Worm (Caenorhabditis elegans) whole organism, early embryonic: ENCODE results near the gene col-85.
A peak's percentile ranks its signal among the peaks of the same experiment; 100 is the strongest.
"Not testable (repeated sequence)": the region's sequence is repeated elsewhere in the genome, so short reads cannot be mapped to it uniquely, and the experiment has no call there.

ENCODE experiments used
- B0310.2 ChIP-seq: sonication (generic microtip); optimal IDR thresholded peaks from 2 replicates; lab custom pipeline; 2016; ENCODE audit warnings: mild to moderate bottlenecking, missing genetic modification characterization, missing compliant biosample characterization
- F13C5.2 ChIP-seq: sonication (generic microtip); optimal IDR thresholded peaks from 2 replicates; lab custom pipeline; 2017; ENCODE audit warnings: mild to moderate bottlenecking, missing genetic modification characterization, inconsistent platforms, missing compliant biosample characterization
- aly-1 ChIP-seq: sonication (generic microtip); optimal IDR thresholded peaks from 2 replicates; lab custom pipeline; 2016; ENCODE audit warnings: missing genetic modification characterization, missing compliant biosample characterization
- ama-1 ChIP-seq: fragments of 150-350 bp; optimal IDR thresholded peaks from 2 replicates; lab custom pipeline; 2014
- ceh-13 ChIP-seq: fragments of 200-800 bp; sonication (Bioruptor generic); optimal IDR thresholded peaks from 2 replicates; lab custom pipeline; 2018; ENCODE audit warnings: mild to moderate bottlenecking, missing genetic modification characterization, missing compliant biosample characterization
- ceh-36 ChIP-seq: sonication (generic microtip); optimal IDR thresholded peaks from 2 replicates; lab custom pipeline; 2016; ENCODE audit warnings: missing genetic modification characterization, inconsistent platforms, missing compliant biosample characterization
- ets-7 ChIP-seq: sonication (generic microtip); optimal IDR thresholded peaks from 2 replicates; lab custom pipeline; 2016; ENCODE audit warnings: missing genotype, missing genetic modification characterization, missing compliant biosample characterization
- flt-1 ChIP-seq: fragments of 200-800 bp; sonication (Bioruptor generic); IDR thresholded peaks from 2 replicates; pipeline ENCODE4 v1.3.6; 2022; ENCODE audit warnings: missing genetic modification characterization, missing compliant biosample characterization
- hmbx-1 ChIP-seq: sonication (generic microtip); optimal IDR thresholded peaks from 2 replicates; lab custom pipeline; 2016; ENCODE audit warnings: mild to moderate bottlenecking, missing genetic modification characterization, missing compliant biosample characterization
- hmg-4 ChIP-seq: fragments of 200-800 bp; sonication (Bioruptor generic); optimal IDR thresholded peaks from 2 replicates; lab custom pipeline; 2018; ENCODE audit warnings: mild to moderate bottlenecking, missing genetic modification characterization, missing compliant biosample characterization
- hnd-1 ChIP-seq: sonication (generic microtip); optimal IDR thresholded peaks from 2 replicates; lab custom pipeline; 2016; ENCODE audit warnings: missing genetic modification characterization, missing compliant biosample characterization
- pes-1 ChIP-seq: fragments of 200-800 bp; sonication (Bioruptor generic); IDR thresholded peaks from 2 replicates; pipeline ENCODE4 v1.3.6; 2022; ENCODE audit warnings: missing genetic modification reagents, missing genetic modification characterization, missing compliant biosample characterization
- scrt-1 ChIP-seq: fragments of 200-800 bp; sonication (Bioruptor generic); IDR thresholded peaks from 2 replicates; pipeline ENCODE4 v1.3.6; 2022; ENCODE audit warnings: missing genetic modification characterization, missing compliant biosample characterization
- sea-1 ChIP-seq: fragments of 200-800 bp; sonication (Bioruptor generic); conservative IDR thresholded peaks from 2 replicates; pipeline ENCODE4 v1.3.6; 2022; ENCODE audit warnings: missing genetic modification characterization, missing compliant biosample characterization
- tbx-11 ChIP-seq: fragments of 200-800 bp; sonication (Bioruptor generic); IDR thresholded peaks from 2 replicates; pipeline ENCODE4 v1.3.6; 2022; ENCODE audit warnings: missing genetic modification characterization, missing compliant biosample characterization
- tbx-37 ChIP-seq: fragments of 200-800 bp; sonication (Bioruptor generic); conservative IDR thresholded peaks from 2 replicates; pipeline ENCODE4 v1.3.6; 2022; ENCODE audit warnings: missing genetic modification reagents, missing genetic modification characterization, missing compliant biosample characterization
- tra-4 ChIP-seq: sonication (generic microtip); optimal IDR thresholded peaks from 2 replicates; lab custom pipeline; 2017; ENCODE audit warnings: missing genetic modification characterization, missing compliant biosample characterization

Gene col-85

ce11 chrII:12494556-12495131, at the start of gene col-85:
Gene col-85, minus strand, starts transcription at chrII:12495095.
- TF ChIP-seq hmbx-1 (tag; lab: Kevin White, UChicago) (peak; percentile 79), ceh-36 (tag; lab: Kevin White, UChicago) (peak; percentile 94), scrt-1 (GFP tag; lab: Robert Waterston, UW) (peak; percentile 98), ama-1 (lab: Kevin White, UChicago) (no peak), sea-1 (peak; percentile 95), tbx-37 (GFP tag; lab: Robert Waterston, UW) (peak; percentile 98), F13C5.2 (tag; lab: Kevin White, UChicago) (peak; percentile 95), B0310.2 (peak; percentile 91), tbx-11 (GFP tag; lab: Robert Waterston, UW) (peak; percentile 97), pes-1 (peak; percentile 98), flt-1 (GFP tag; lab: Robert Waterston, UW) (peak; percentile 98), hnd-1 (peak; percentile 88), tra-4 (tag; lab: Kevin White, UChicago) (peak; percentile 85), aly-1 (tag; lab: Kevin White, UChicago) (peak; percentile 90), hmg-4 (GFP tag; lab: Kevin White, UChicago) (peak; percentile 92), ceh-13 (GFP tag; lab: Kevin White, UChicago) (peak; percentile 84), ets-7 (tag; lab: Kevin White, UChicago) (peak; percentile 93)

ce11 chrII:12544533-12544932, 49.6 kb upstream of the col-85 start, which contains the start of gene F49C5.9:
Gene F49C5.9, minus strand, starts transcription at chrII:12544633.
- no peak for TF ChIP-seq hnd-1
- no peak for TF ChIP-seq ceh-36 (tag; lab: Kevin White, UChicago)
- TF ChIP-seq F13C5.2 (tag; lab: Kevin White, UChicago): no peak
- TF ChIP-seq B0310.2: no peak
- no peak for TF ChIP-seq hmg-4 (GFP tag; lab: Kevin White, UChicago)
- TF ChIP-seq aly-1 (tag; lab: Kevin White, UChicago): no peak
- no peak for TF ChIP-seq tbx-11 (GFP tag; lab: Robert Waterston, UW)
- no peak for TF ChIP-seq sea-1
- no peak for TF ChIP-seq ceh-13 (GFP tag; lab: Kevin White, UChicago)
- no peak for TF ChIP-seq tbx-37 (GFP tag; lab: Robert Waterston, UW)
- TF ChIP-seq flt-1 (GFP tag; lab: Robert Waterston, UW): no peak

- TF ChIP-seq ama-1 (lab: Kevin White, UChicago) (no peak), ets-7 (tag; lab: Kevin White, UChicago) (no peak), F13C5.2 (tag; lab: Kevin White, UChicago) (no peak), tbx-37 (GFP tag; lab: Robert Waterston, UW) (no peak), B0310.2 (no peak), ceh-36 (tag; lab: Kevin White, UChicago) (no peak), ceh-13 (GFP tag; lab: Kevin White, UChicago) (no peak), hnd-1 (no peak), aly-1 (tag; lab: Kevin White, UChicago) (no peak), tbx-11 (GFP tag; lab: Robert Waterston, UW) (no peak), hmbx-1 (tag; lab: Kevin White, UChicago) (no peak), sea-1 (no peak), pes-1 (no peak), scrt-1 (GFP tag; lab: Robert Waterston, UW) (no peak), flt-1 (GFP tag; lab: Robert Waterston, UW) (no peak), hmg-4 (GFP tag; lab: Kevin White, UChicago) (no peak), tra-4 (tag; lab: Kevin White, UChicago) (no peak)
Observed at ce11 chrII:12542594-12542997, 47.7 kb upstream of the col-85 start.

ce11 chrII:12539395-12539794, 44.5 kb upstream of the col-85 start:
- TF ChIP-seq ets-7 (tag; lab: Kevin White, UChicago) (no peak), ama-1 (lab: Kevin White, UChicago) (no peak), scrt-1 (GFP tag; lab: Robert Waterston, UW) (no peak), flt-1 (GFP tag; lab: Robert Waterston, UW) (no peak), sea-1 (no peak), tbx-11 (GFP tag; lab: Robert Waterston, UW) (no peak), aly-1 (tag; lab: Kevin White, UChicago) (no peak), F13C5.2 (tag; lab: Kevin White, UChicago) (no peak)

- TF ChIP-seq flt-1 (GFP tag; lab: Robert Waterston, UW); tbx-37 (GFP tag; lab: Robert Waterston, UW); ceh-36 (tag; lab: Kevin White, UChicago): not testable (repeated sequence)
Observed at ce11 chrII:12536203-12536602, 41.3 kb upstream of the col-85 start, which contains the start of gene F49C5.3. Gene F49C5.3, plus strand, starts transcription at chrII:12536503.

ce11 chrII:12535297-12535803, 40.5 kb upstream of the col-85 start, which contains the start of gene nimk-1:
Gene nimk-1, plus strand, starts transcription at chrII:12535753.
- TF ChIP-seq pes-1 (no peak), tra-4 (tag; lab: Kevin White, UChicago) (no peak), ceh-36 (tag; lab: Kevin White, UChicago) (peak; percentile 59)

- TF ChIP-seq tra-4 (tag; lab: Kevin White, UChicago) (no peak), ets-7 (tag; lab: Kevin White, UChicago) (no peak)
Observed at ce11 chrII:12530958-12531357, 36.1 kb upstream of the col-85 start, which contains the start of gene srx-120. Gene srx-120, plus strand, starts transcription at chrII:12531258.
